Worm (Caenorhabditis elegans) whole organism, late embryonic: ENCODE results near the gene math-1.

ENCODE experiments used
- K09A11.1 ChIP-seq: sonication (generic microtip); optimal IDR thresholded peaks from 2 replicates; lab custom pipeline; 2017; ENCODE audit warnings: antibody characterized with exemption, mild to moderate bottlenecking, missing genetic modification characterization, missing compliant biosample characterization; ENCODE audit not compliant: insufficient read depth
- ama-1 ChIP-seq: fragments of 150-350 bp; optimal IDR thresholded peaks from 2 replicates; lab custom pipeline; 2014
- ceh-14 ChIP-seq: sonication (generic microtip); optimal IDR thresholded peaks from 2 replicates; lab custom pipeline; 2016; ENCODE audit warnings: missing genotype, missing genetic modification characterization, missing compliant biosample characterization
- che-1 ChIP-seq: sonication (generic microtip); optimal IDR thresholded peaks from 2 replicates; lab custom pipeline; 2016; ENCODE audit warnings: mild to moderate bottlenecking, missing genetic modification characterization, missing compliant biosample characterization
- ets-4 ChIP-seq: sonication (generic microtip); optimal IDR thresholded peaks from 2 replicates; lab custom pipeline; 2016; ENCODE audit warnings: missing genetic modification characterization, missing compliant biosample characterization
- eyg-1 ChIP-seq: sonication (generic microtip); optimal IDR thresholded peaks from 2 replicates; lab custom pipeline; 2016; ENCODE audit warnings: missing genotype, missing genetic modification characterization, missing compliant biosample characterization
- fkh-10 ChIP-seq: fragments of 150-350 bp; optimal IDR thresholded peaks from 2 replicates; lab custom pipeline; 2014; ENCODE audit warnings: missing biosample characterization, missing genetic modification reagents, missing genetic modification characterization
- hlh-30 ChIP-seq: sonication (generic microtip); optimal IDR thresholded peaks from 2 replicates; lab custom pipeline; 2017; ENCODE audit warnings: antibody characterized with exemption, missing genetic modification characterization, missing compliant biosample characterization; ENCODE audit not compliant: insufficient read depth
- nhr-232 ChIP-seq: sonication (generic microtip); optimal IDR thresholded peaks from 2 replicates; lab custom pipeline; 2016; ENCODE audit warnings: missing genetic modification characterization, missing compliant biosample characterization
- pha-4 ChIP-seq: fragments of 150-350 bp; optimal IDR thresholded peaks from 2 replicates; lab custom pipeline; 2018; ENCODE audit warnings: missing biosample characterization, missing genetic modification reagents, missing genetic modification characterization
- sox-2 ChIP-seq: fragments of 200-800 bp; sonication (Bioruptor generic); IDR thresholded peaks from 2 replicates; pipeline ENCODE4 v1.3.6; 2022; ENCODE audit warnings: missing genetic modification reagents, missing genetic modification characterization, missing compliant biosample characterization
- zip-5 ChIP-seq: sonication (generic microtip); optimal IDR thresholded peaks from 2 replicates; lab custom pipeline; 2016; ENCODE audit warnings: missing genetic modification characterization, missing compliant biosample characterization
- ztf-16 ChIP-seq: sonication (generic microtip); optimal IDR thresholded peaks from 2 replicates; lab custom pipeline; 2017; ENCODE audit warnings: missing genetic modification characterization, missing compliant biosample characterization

DNA sequence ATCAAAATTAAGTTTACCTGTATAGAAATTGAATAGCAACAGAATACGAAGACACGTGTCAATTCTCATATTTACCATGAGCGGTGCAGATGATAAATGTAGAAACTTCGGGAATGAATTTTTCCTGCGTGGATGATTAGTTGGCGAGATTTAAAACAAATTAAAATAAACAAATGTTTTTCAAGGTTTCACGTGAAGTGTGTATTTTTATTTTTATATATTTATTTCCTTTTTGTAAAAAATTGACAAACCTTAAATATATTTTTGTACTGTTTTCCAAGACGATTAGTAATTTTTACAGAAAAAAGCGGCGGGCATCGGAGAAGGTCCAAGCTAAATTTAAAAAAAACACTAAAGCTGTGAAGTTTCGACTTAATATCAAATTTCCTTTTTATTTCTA, 29.1 kb upstream of the math-1 start, which contains the start of gene F07E5.8:
- TF ChIP-seq ztf-16 (no peak), hlh-30 (tag; lab: Kevin White, UChicago) (no peak), sox-2 (GFP tag; lab: Robert Waterston, UW) (no peak), ceh-14 (tag; lab: Kevin White, UChicago) (no peak), ama-1 (lab: Kevin White, UChicago) (no peak), pha-4 (no peak), fkh-10 (no peak), ets-4 (tag; lab: Kevin White, UChicago) (no peak), eyg-1 (tag; lab: Kevin White, UChicago) (no peak), K09A11.1 (tag; lab: Kevin White, UChicago) (no peak), che-1 (no peak), nhr-232 (no peak), zip-5 (tag; lab: Kevin White, UChicago) (no peak)
